ENCODE assay signal across 5 worm cellular contexts in the genomic region with DNA sequence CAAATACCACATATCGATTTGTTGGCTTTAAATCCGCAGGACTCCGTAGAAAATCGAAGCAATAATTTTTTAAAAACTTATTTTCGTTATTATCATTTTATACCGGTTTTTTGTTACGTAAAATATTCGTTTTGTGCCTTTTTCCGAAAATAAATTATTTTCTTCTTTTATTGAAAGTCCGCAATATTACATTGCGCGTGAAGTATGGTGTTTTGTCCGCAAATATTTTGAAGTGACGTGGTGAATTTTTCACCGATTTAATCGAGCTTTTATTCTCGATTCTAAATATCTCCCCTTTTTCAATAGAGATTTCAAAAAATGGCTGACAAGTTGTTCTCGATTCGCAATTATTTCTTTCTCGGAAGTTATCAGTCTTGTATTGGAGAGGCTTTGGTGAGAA.
TF ChIP-seq lines count a peak whose summit lies in the region.

Gene cope-1, plus strand, starts transcription at position 229 of the 400 bp plus-strand sequence.

TF ChIP-seq in whole organism, L1 larva, 84 proteins besides CTCF, POLR2A, EP300 and RAD21 (continues in another document):
- no peak for TF ChIP-seq irx-1 (tag; optimal IDR thresholded peaks at IDR 0.05; lab: Kevin White, UChicago)
- TF ChIP-seq ceh-90 (tag; optimal IDR thresholded peaks at IDR 0.05; lab: Kevin White, UChicago): no peak
- no peak for TF ChIP-seq ets-5 (GFP tag; IDR thresholded peaks at IDR 0.05; lab: Robert Waterston, UW)
- TF ChIP-seq lsy-2 (tag; optimal IDR thresholded peaks at IDR 0.05; lab: Kevin White, UChicago): peak; percentile 22 to 69
- peak; percentile 30 for TF ChIP-seq nhr-71 (tag; optimal IDR thresholded peaks at IDR 0.05; lab: Kevin White, UChicago)
- no peak for TF ChIP-seq nhr-28 (tag; optimal IDR thresholded peaks at IDR 0.05; lab: Kevin White, UChicago)
- peak; percentile 20 for TF ChIP-seq xbp-1 (tag; optimal IDR thresholded peaks at IDR 0.05; lab: Kevin White, UChicago)
- peak; percentile 27 to 54 for TF ChIP-seq efl-1 (optimal IDR thresholded peaks at IDR 0.05; lab: Kevin White, UChicago)
- peak; percentile 61 to 92 for TF ChIP-seq efl-1 (GFP tag; optimal IDR thresholded peaks at IDR 0.05 in 1 of 2; lab: Kevin White, UChicago)
- TF ChIP-seq mep-1 (tag; optimal IDR thresholded peaks at IDR 0.05; lab: Kevin White, UChicago): peak; percentile 32
- peak; percentile 49 to 55 for TF ChIP-seq lin-35 (GFP tag; optimal IDR thresholded peaks at IDR 0.05; lab: Kevin White, UChicago)
- TF ChIP-seq blmp-1 (tag; optimal IDR thresholded peaks at IDR 0.05; lab: Kevin White, UChicago): peak; percentile 47
- TF ChIP-seq F16B12.6 (tag; optimal IDR thresholded peaks at IDR 0.05; lab: Kevin White, UChicago): peak; percentile 81
- no peak for TF ChIP-seq alr-1 (tag; optimal IDR thresholded peaks at IDR 0.05; lab: Kevin White, UChicago; ENCODE audit: borderline replicate concordance)
- no peak for TF ChIP-seq pqm-1 (tag; optimal IDR thresholded peaks at IDR 0.05; lab: Kevin White, UChicago)
- peak; percentile 11 for TF ChIP-seq swsn-7 (tag; optimal IDR thresholded peaks at IDR 0.05; lab: Kevin White, UChicago)
- TF ChIP-seq ceh-82 (tag; optimal IDR thresholded peaks at IDR 0.05; lab: Kevin White, UChicago): peak in 1 of 3 experiments; percentile 14

TF ChIP-seq in whole organism, L2 larva, 48 proteins besides CTCF, POLR2A, EP300 and RAD21:
- TF ChIP-seq lsy-2 (tag; optimal IDR thresholded peaks at IDR 0.05; lab: Kevin White, UChicago): peak in 1 of 2 experiments; percentile 62
- TF ChIP-seq crh-2 (tag; optimal IDR thresholded peaks at IDR 0.05; lab: Kevin White, UChicago): peak; percentile 75
- TF ChIP-seq unc-55 (GFP tag; optimal IDR thresholded peaks at IDR 0.05; lab: Kevin White, UChicago): peak; percentile 25
- TF ChIP-seq nhr-6 (tag; optimal IDR thresholded peaks at IDR 0.05; lab: Kevin White, UChicago): no peak
- peak; percentile 56 for TF ChIP-seq gmeb-1 (tag; optimal IDR thresholded peaks at IDR 0.05; lab: Kevin White, UChicago)
- peak; percentile 51 for TF ChIP-seq C34F6.9 (tag; optimal IDR thresholded peaks at IDR 0.05; lab: Kevin White, UChicago)
- TF ChIP-seq nhr-25 (tag; optimal IDR thresholded peaks at IDR 0.05; lab: Kevin White, UChicago): no peak
- TF ChIP-seq sma-3 (GFP tag; optimal IDR thresholded peaks at IDR 0.05; lab: Kevin White, UChicago): no peak
TF ChIP-seq in whole organism, L2 larva: peak in this region for 5.

TF ChIP-seq in whole organism, L3 larva, 47 proteins besides CTCF, POLR2A, EP300 and RAD21:
- TF ChIP-seq lin-15B (tag; optimal IDR thresholded peaks at IDR 0.05; lab: Kevin White, UChicago) (peak; percentile 28), nfya-1 (tag; optimal IDR thresholded peaks at IDR 0.05; lab: Kevin White, UChicago; ENCODE audit: insufficient read depth) (peak; percentile 46), nhr-23 (tag; optimal IDR thresholded peaks at IDR 0.05; lab: Kevin White, UChicago) (no peak), nhr-11 (tag; optimal IDR thresholded peaks at IDR 0.05; lab: Kevin White, UChicago) (no peak), hmg-11 (tag; optimal IDR thresholded peaks at IDR 0.05; lab: Kevin White, UChicago) (peak; percentile 67), mdl-1 (tag; optimal IDR thresholded peaks at IDR 0.05; lab: Kevin White, UChicago) (no peak)

TF ChIP-seq in whole organism, L4 larva, 104 proteins besides CTCF, POLR2A, EP300 and RAD21:
- TF ChIP-seq lin-38 (GFP tag; IDR thresholded peaks at IDR 0.05; lab: Robert Waterston, UW) (peak; percentile 36), mes-2 (tag; optimal IDR thresholded peaks at IDR 0.05; lab: Kevin White, UChicago; ENCODE audit: poor library complexity, severe bottlenecking) (peak; percentile 43), nhr-11 (tag; optimal IDR thresholded peaks at IDR 0.05; lab: Kevin White, UChicago) (no peak), dpl-1 (GFP tag; optimal IDR thresholded peaks at IDR 0.05; lab: Kevin White, UChicago) (peak; percentile 51), snpc-4 (tag; optimal IDR thresholded peaks at IDR 0.05; lab: Kevin White, UChicago) (no peak), lsy-2 (tag; optimal IDR thresholded peaks at IDR 0.05; lab: Kevin White, UChicago) (peak in 1 of 2 experiments; percentile 65)

TF ChIP-seq in whole organism, mixed stage, embryonic, 35 proteins besides CTCF, POLR2A, EP300 and RAD21:
- peak; percentile 37 for TF ChIP-seq ces-1 (GFP tag; optimal IDR thresholded peaks at IDR 0.05; lab: Kevin White, UChicago)
- TF ChIP-seq lsy-2 (tag; optimal IDR thresholded peaks at IDR 0.05; lab: Kevin White, UChicago): peak; percentile 39
- peak; percentile 4 for TF ChIP-seq mep-1 (tag; optimal IDR thresholded peaks at IDR 0.05; lab: Kevin White, UChicago)
- no peak for TF ChIP-seq drap-1 (GFP tag; optimal IDR thresholded peaks at IDR 0.05; lab: Kevin White, UChicago)

Comparison
In these comparisons a context has a peak if more than half of its experiments do, and no peak if none do; other contexts are left out.
1. Of the 29 proteins assayed by ChIP-seq in both whole organism, L4 larva and whole organism, L1 larva: peak only in whole organism, L4 larva: none; only in whole organism, L1 larva: mep-1; in both: dpl-1; in neither: 25; mixed calls (peak in some experiments, not most) for 2.